Worm (Caenorhabditis elegans): ENCODE results near the gene Y64H9A.2.

ce11 chrX:5020996-5021395, 22.8 kb upstream of the Y64H9A.2 start, which contains the start of gene ZC449.2:
- TF ChIP-seq F13C5.2 (tag; optimal IDR thresholded peaks at IDR 0.05) (no peak), ama-1 (optimal IDR thresholded peaks at IDR 0.05) (no peak), aly-1 (tag; optimal IDR thresholded peaks at IDR 0.05) (no peak), ceh-36 (tag; optimal IDR thresholded peaks at IDR 0.05) (no peak), flt-1 (GFP tag; IDR thresholded peaks at IDR 0.05) (no peak), sea-1 (GFP tag; conservative IDR thresholded peaks at IDR 0.05) (no peak), hmg-4 (GFP tag; optimal IDR thresholded peaks at IDR 0.05) (no peak), pes-1 (GFP tag; IDR thresholded peaks at IDR 0.05) (no peak), hmbx-1 (tag; optimal IDR thresholded peaks at IDR 0.05) (no peak), B0310.2 (tag; optimal IDR thresholded peaks at IDR 0.05) (no peak), hnd-1 (tag; optimal IDR thresholded peaks at IDR 0.05) (no peak), scrt-1 (GFP tag; IDR thresholded peaks at IDR 0.05) (no peak), tbx-11 (GFP tag; IDR thresholded peaks at IDR 0.05) (no peak), ceh-13 (GFP tag; optimal IDR thresholded peaks at IDR 0.05) (no peak)
